Fruit fly (Drosophila melanogaster): ENCODE results near the gene Ets65A.

Ets65A gene

DNA sequence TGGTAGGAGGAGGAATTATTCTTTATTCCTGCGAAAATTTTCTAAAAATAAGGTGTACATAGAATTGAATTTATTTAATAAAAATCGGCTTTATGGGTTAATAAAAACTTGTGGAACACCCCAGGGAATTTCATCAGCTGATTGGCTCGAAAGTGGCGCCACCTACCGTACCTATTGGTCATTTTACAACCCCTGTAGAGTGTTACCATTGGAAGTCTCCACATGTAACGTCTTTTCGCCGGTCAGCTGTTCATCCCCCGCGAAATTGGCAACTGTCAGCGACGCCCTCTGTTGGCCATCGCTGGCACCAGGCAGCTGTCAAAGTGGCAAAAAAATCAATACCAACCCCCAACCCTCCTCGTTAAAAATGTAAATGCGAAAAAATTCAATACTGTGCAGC, 14.9 kb upstream of the Ets65A start, which contains the start of gene CG13293 (continued):
- TF ChIP-seq CG16779 (GFP tag; IDR thresholded peaks at IDR 0.05), result no peak
- TF ChIP-seq ab (GFP tag; optimal IDR thresholded peaks at IDR 0.05), result no peak
- TF ChIP-seq Optix (GFP tag; IDR thresholded peaks at IDR 0.05), result no peak
- TF ChIP-seq CG6689 (GFP tag; IDR thresholded peaks at IDR 0.05), result no peak
- no peak for TF ChIP-seq da (GFP tag; optimal IDR thresholded peaks at IDR 0.05)
- 0 out of 3 replicates have a peak, but pooled peaks have one; percentile 21 for TF ChIP-seq H15 (GFP tag; IDR thresholded peaks at IDR 0.05)
- TF ChIP-seq CG3065 (GFP tag; optimal IDR thresholded peaks at IDR 0.05), result no peak
- TF ChIP-seq CG32767 (GFP tag; IDR thresholded peaks at IDR 0.05), result no peak
- peak; percentile 2 for TF ChIP-seq lab (GFP tag; optimal IDR thresholded peaks at IDR 0.05)
- TF ChIP-seq Ssrp (tag; optimal IDR thresholded peaks at IDR 0.05), result no peak
- no peak for TF ChIP-seq lilli (GFP tag; optimal IDR thresholded peaks at IDR 0.05)
- TF ChIP-seq CG10462 (GFP tag; optimal IDR thresholded peaks at IDR 0.05), result no peak
- TF ChIP-seq zf30C (GFP tag; optimal IDR thresholded peaks at IDR 0.05), result no peak
- no peak for TF ChIP-seq ro (GFP tag; IDR thresholded peaks at IDR 0.05)
- no peak for TF ChIP-seq CG16813 (GFP tag; IDR thresholded peaks at IDR 0.05; ENCODE audit: partially characterized antibody)
- no peak for TF ChIP-seq Spps (tag; optimal IDR thresholded peaks at IDR 0.05)
- no peak for TF ChIP-seq CG18599 (GFP tag; optimal IDR thresholded peaks at IDR 0.05)
- no peak for TF ChIP-seq bigmax (GFP tag; optimal IDR thresholded peaks at IDR 0.05)
- TF ChIP-seq vnd (GFP tag; IDR thresholded peaks at IDR 0.05; ENCODE audit: partially characterized antibody), result no peak
- TF ChIP-seq CG12104 (GFP tag; optimal IDR thresholded peaks at IDR 0.05), result no peak
- TF ChIP-seq CG1792 (GFP tag; optimal IDR thresholded peaks at IDR 0.05), result no peak
- no peak for TF ChIP-seq Mes4 (GFP tag; optimal IDR thresholded peaks at IDR 0.05)
- no peak for TF ChIP-seq zen2 (GFP tag; IDR thresholded peaks at IDR 0.05; ENCODE audit: partially characterized antibody)
- no peak for TF ChIP-seq CG5245 (GFP tag; optimal IDR thresholded peaks at IDR 0.05)
- no peak for TF ChIP-seq Antp (GFP tag; optimal IDR thresholded peaks at IDR 0.05)
- TF ChIP-seq shn (GFP tag; optimal IDR thresholded peaks at IDR 0.05), result no peak
- no peak for TF ChIP-seq tgo (GFP tag; IDR thresholded peaks at IDR 0.05)
- TF ChIP-seq Lim3 (GFP tag; IDR thresholded peaks at IDR 0.05), result no peak
- TF ChIP-seq chn (GFP tag; optimal IDR thresholded peaks at IDR 0.05), result no peak
- TF ChIP-seq Myb (GFP tag; optimal IDR thresholded peaks at IDR 0.05), result peak; percentile 61
- TF ChIP-seq CG11696 (GFP tag; IDR thresholded peaks at IDR 0.05), result 0 out of 2 replicates have a peak, but pooled peaks have one; percentile 38
- no peak for TF ChIP-seq CG2712 (tag; optimal IDR thresholded peaks at IDR 0.05)
- TF ChIP-seq CG2129 (GFP tag; IDR thresholded peaks at IDR 0.05; ENCODE audit: partially characterized antibody), result no peak
- no peak for TF ChIP-seq CG1602 (GFP tag; optimal IDR thresholded peaks at IDR 0.05)
- no peak for TF ChIP-seq ttk (GFP tag; IDR thresholded peaks at IDR 0.05)
- TF ChIP-seq onecut (GFP tag; IDR thresholded peaks at IDR 0.05), result peak; percentile 100
- TF ChIP-seq CG18619 (GFP tag; optimal IDR thresholded peaks at IDR 0.05), result no peak
- no peak for TF ChIP-seq CG9609 (GFP tag; optimal IDR thresholded peaks at IDR 0.05)
- no peak for TF ChIP-seq CG8290 (GFP tag; optimal IDR thresholded peaks at IDR 0.05)
- TF ChIP-seq CG8290 (tag; optimal IDR thresholded peaks at IDR 0.05), result peak in 1 of 2 experiments; percentile 43
- TF ChIP-seq CG15696 (tag; optimal IDR thresholded peaks at IDR 0.05), result no peak
- no peak for TF ChIP-seq slou (GFP tag; optimal IDR thresholded peaks at IDR 0.05)
- TF ChIP-seq CG17912 (GFP tag; optimal IDR thresholded peaks at IDR 0.05), result no peak
- TF ChIP-seq ase (GFP tag; IDR thresholded peaks at IDR 0.05), result no peak
- no peak for TF ChIP-seq CG9876 (GFP tag; optimal IDR thresholded peaks at IDR 0.05)
- TF ChIP-seq Poxn (GFP tag; IDR thresholded peaks at IDR 0.05), result no peak
- TF ChIP-seq pan (optimal IDR thresholded peaks at IDR 0.05), result no peak
- TF ChIP-seq pan (GFP tag; optimal IDR thresholded peaks at IDR 0.05 in 1 of 2, IDR thresholded peaks at IDR 0.05 in 1 of 2), result peak in 1 of 2 experiments; percentile 38
- TF ChIP-seq CG7271 (tag; optimal IDR thresholded peaks at IDR 0.05), result no peak
- no peak for TF ChIP-seq hkb (optimal IDR thresholded peaks at IDR 0.05)
- no peak for TF ChIP-seq hkb (GFP tag; IDR thresholded peaks at IDR 0.05)
- TF ChIP-seq NC2α (GFP tag; optimal IDR thresholded peaks at IDR 0.05), result no peak
- TF ChIP-seq CG11398 (GFP tag; optimal IDR thresholded peaks at IDR 0.05), result no peak
- no peak for TF ChIP-seq pum (GFP tag; optimal IDR thresholded peaks at IDR 0.05)
